Worm (Caenorhabditis elegans): Measurements from ENCODE around the gene pdl-1.

Gene pdl-1

ce11 chrII:7151969-7152631, 31.5 kb upstream of the pdl-1 start, which contains the start of gene fust-1 (continued):
- TF ChIP-seq rec-8 (tag; optimal IDR thresholded peaks at IDR 0.05) (peak in 1 of 2 experiments; percentile 10), madf-6 (GFP tag; IDR thresholded peaks at IDR 0.05) (peak; percentile 95), him-1 (tag; optimal IDR thresholded peaks at IDR 0.05) (peak; percentile 75), ccch-3 (GFP tag; optimal IDR thresholded peaks at IDR 0.05) (no peak), Y53G8AR.9 (GFP tag; conservative IDR thresholded peaks at IDR 0.05) (peak; percentile 98), ceh-79 (tag; optimal IDR thresholded peaks at IDR 0.05) (no peak), akir-1 (GFP tag; optimal IDR thresholded peaks at IDR 0.05) (no peak), Y79H2A.3 (GFP tag; conservative IDR thresholded peaks at IDR 0.05) (no peak), mes-4 (tag; optimal IDR thresholded peaks at IDR 0.05) (peak; percentile 22), hsf-1 (GFP tag; IDR thresholded peaks at IDR 0.05) (peak; percentile 88), sea-2 (GFP tag; IDR thresholded peaks at IDR 0.05) (no peak)

- TF ChIP-seq hsf-1 (GFP tag; IDR thresholded peaks at IDR 0.05) (0 out of 2 replicates have a peak, but pooled peaks have one; percentile 8), zfh-2 (GFP tag; conservative IDR thresholded peaks at IDR 0.05) (peak; percentile 83), egrh-3 (GFP tag; IDR thresholded peaks at IDR 0.05) (peak; percentile 51; the same call in 1 of the 2 replicates)
These were observed 30.5 kb upstream of the pdl-1 start for ce11 chrII:7153095-7153494.

ce11 chrII:7154711-7155110, 28.9 kb upstream of the pdl-1 start:
- TF ChIP-seq zfh-2 (GFP tag; conservative IDR thresholded peaks at IDR 0.05) = peak; percentile 88
- TF ChIP-seq egrh-3 (GFP tag; IDR thresholded peaks at IDR 0.05) = peak; percentile 88
- TF ChIP-seq hlh-12 (tag; optimal IDR thresholded peaks at IDR 0.05) = no peak

ce11 chrII:7155392-7155791, 28.2 kb upstream of the pdl-1 start, which contains the start of gene C27H5.2:
Gene C27H5.2 (plus strand): TSS chrII:7155581.
- TF ChIP-seq mxl-1 (tag; optimal IDR thresholded peaks at IDR 0.05) = no peak
- no peak for TF ChIP-seq cebp-1 (GFP tag; IDR thresholded peaks at IDR 0.05)
- peak; percentile 9 for TF ChIP-seq cebp-1 (tag; optimal IDR thresholded peaks at IDR 0.05)
- no peak for TF ChIP-seq Y95B8A.8 (GFP tag; IDR thresholded peaks at IDR 0.05)
- no peak for TF ChIP-seq athp-1 (tag; optimal IDR thresholded peaks at IDR 0.05)
- no peak for TF ChIP-seq egl-44 (GFP tag; IDR thresholded peaks at IDR 0.05)
- TF ChIP-seq F57C9.4 (tag; optimal IDR thresholded peaks at IDR 0.05) = no peak
- TF ChIP-seq lsy-27 (tag; optimal IDR thresholded peaks at IDR 0.05; ENCODE audit: borderline replicate concordance, insufficient read depth) = no peak
- TF ChIP-seq ztf-28 (GFP tag; IDR thresholded peaks at IDR 0.05) = no peak
- TF ChIP-seq mcd-1 (GFP tag; IDR thresholded peaks at IDR 0.05) = no peak
- TF ChIP-seq nhr-80 (tag; optimal IDR thresholded peaks at IDR 0.05) = peak; percentile 69
- TF ChIP-seq tbx-9 (tag; optimal IDR thresholded peaks at IDR 0.05; ENCODE audit: borderline replicate concordance) = no peak
- TF ChIP-seq ama-1 (optimal IDR thresholded peaks at IDR 0.05) = peak; percentile 14
- no peak for TF ChIP-seq ama-1 (GFP tag; optimal IDR thresholded peaks at IDR 0.05)
- no peak for TF ChIP-seq F52B5.7 (tag; optimal IDR thresholded peaks at IDR 0.05)
- TF ChIP-seq let-607 (tag; optimal IDR thresholded peaks at IDR 0.05) = no peak
- no peak for TF ChIP-seq ccch-3 (GFP tag; optimal IDR thresholded peaks at IDR 0.05)
- peak; percentile 14; the same call in 1 of the 2 replicates for TF ChIP-seq hmg-1.2 (GFP tag; IDR thresholded peaks at IDR 0.05)
- no peak for TF ChIP-seq F55B11.4 (tag; optimal IDR thresholded peaks at IDR 0.05; ENCODE audit: borderline replicate concordance, insufficient read depth)
- TF ChIP-seq repo-1 (tag; optimal IDR thresholded peaks at IDR 0.05) = no peak
- peak; percentile 49; the same call in 1 of the 2 replicates for TF ChIP-seq Y53G8AR.9 (GFP tag; conservative IDR thresholded peaks at IDR 0.05)
- no peak for TF ChIP-seq pha-4 (tag; optimal IDR thresholded peaks at IDR 0.05)
- TF ChIP-seq dpl-1 (GFP tag; optimal IDR thresholded peaks at IDR 0.05) = no peak
- TF ChIP-seq F49E8.2 (tag; optimal IDR thresholded peaks at IDR 0.05; ENCODE audit: insufficient read depth) = no peak
- no peak for TF ChIP-seq F10E7.11 (tag; optimal IDR thresholded peaks at IDR 0.05)
- TF ChIP-seq madf-10 (tag; optimal IDR thresholded peaks at IDR 0.05) = no peak
- no peak for TF ChIP-seq snpc-1.3 (tag; optimal IDR thresholded peaks at IDR 0.05; ENCODE audit: insufficient read depth)

Data from whole organism, young adult.